Worm (Caenorhabditis elegans): ENCODE data around the gene C25G4.2.

DNA sequence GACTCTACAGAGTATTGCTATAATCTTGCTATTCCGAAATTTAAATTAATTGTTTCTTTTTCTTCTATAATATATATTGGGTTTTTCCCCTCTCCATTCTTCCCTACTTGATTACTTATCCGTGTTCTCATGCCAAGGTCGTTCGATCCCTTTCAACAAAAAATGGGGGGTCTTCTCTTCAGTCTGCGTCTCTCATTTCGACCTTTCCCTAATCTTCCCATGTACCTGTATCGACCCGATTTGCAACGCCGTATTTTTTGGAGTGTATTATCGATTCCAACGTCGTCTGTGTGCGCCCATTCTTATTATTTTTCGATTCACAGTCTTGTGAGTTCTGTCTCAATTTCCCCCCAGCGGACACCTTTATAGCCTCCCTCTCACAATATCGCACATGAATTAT is 23.9 kb upstream of the C25G4.2 start:
- no peak for TF ChIP-seq ama-1 (optimal IDR thresholded peaks at IDR 0.05)
- TF ChIP-seq hnd-1 (tag; optimal IDR thresholded peaks at IDR 0.05) = no peak
- TF ChIP-seq hmg-4 (GFP tag; optimal IDR thresholded peaks at IDR 0.05) = no peak
- no peak for TF ChIP-seq F13C5.2 (tag; optimal IDR thresholded peaks at IDR 0.05)
- no peak for TF ChIP-seq pes-1 (GFP tag; IDR thresholded peaks at IDR 0.05)
- TF ChIP-seq scrt-1 (GFP tag; IDR thresholded peaks at IDR 0.05) = no peak
- TF ChIP-seq ceh-13 (GFP tag; optimal IDR thresholded peaks at IDR 0.05) = no peak
- TF ChIP-seq tbx-37 (GFP tag; conservative IDR thresholded peaks at IDR 0.05) = no peak
- no peak for TF ChIP-seq B0310.2 (tag; optimal IDR thresholded peaks at IDR 0.05)

All from whole organism, early embryonic.